Worm (Caenorhabditis elegans): Measurements from ENCODE around the gene abts-4.

The abts-4 gene

ce11 chrX:6738535-6738934, 23.0 kb downstream of the abts-4 start (continued):
- TF ChIP-seq nhr-28 (tag; optimal IDR thresholded peaks at IDR 0.05), result peak; percentile 0
- peak; percentile 10 for TF ChIP-seq dve-1 (tag; optimal IDR thresholded peaks at IDR 0.05; ENCODE audit: insufficient read depth)
- TF ChIP-seq aly-2 (tag; optimal IDR thresholded peaks at IDR 0.05), result no peak

- TF ChIP-seq dmd-8 (GFP tag; IDR thresholded peaks at IDR 0.05), result no peak
- peak; percentile 52 for TF ChIP-seq nhr-76 (tag; optimal IDR thresholded peaks at IDR 0.05)
- peak; percentile 92 for TF ChIP-seq ctbp-1 (GFP tag; IDR thresholded peaks at IDR 0.05)
- TF ChIP-seq zfp-2 (tag; optimal IDR thresholded peaks at IDR 0.05), result peak; percentile 45
- peak; percentile 91 for TF ChIP-seq lin-1 (GFP tag; IDR thresholded peaks at IDR 0.05)
- TF ChIP-seq saeg-2 (GFP tag; IDR thresholded peaks at IDR 0.05), result peak; percentile 84; the same call in 1 of the 2 replicates
- peak; percentile 99 for TF ChIP-seq hlh-30 (tag; optimal IDR thresholded peaks at IDR 0.05; ENCODE audit: insufficient read depth)
- no peak for TF ChIP-seq ztf-11 (tag; optimal IDR thresholded peaks at IDR 0.05)
- TF ChIP-seq dve-1 (tag; optimal IDR thresholded peaks at IDR 0.05; ENCODE audit: insufficient read depth), result peak; percentile 91
- peak; percentile 92 for TF ChIP-seq mep-1 (tag; optimal IDR thresholded peaks at IDR 0.05)
- peak; percentile 94 for TF ChIP-seq nhr-28 (tag; optimal IDR thresholded peaks at IDR 0.05)
- peak; percentile 99 for TF ChIP-seq hlh-11 (tag; optimal IDR thresholded peaks at IDR 0.05)
- no peak for TF ChIP-seq skn-1 (tag; optimal IDR thresholded peaks at IDR 0.05)
- peak; percentile 74 for TF ChIP-seq pha-4 (GFP tag; IDR thresholded peaks at IDR 0.05)
- TF ChIP-seq pha-4 (tag; optimal IDR thresholded peaks at IDR 0.05), result peak; percentile 13
- no peak for TF ChIP-seq lin-39 (tag; optimal IDR thresholded peaks at IDR 0.05)
- TF ChIP-seq F44E2.7 (GFP tag; IDR thresholded peaks at IDR 0.05), result no peak
- peak; percentile 85 for TF ChIP-seq spr-1 (tag; optimal IDR thresholded peaks at IDR 0.05)
- peak; percentile 30 for TF ChIP-seq spr-3 (GFP tag; optimal IDR thresholded peaks at IDR 0.05)
- no peak for TF ChIP-seq zag-1 (tag; optimal IDR thresholded peaks at IDR 0.05)
- peak; percentile 79 for TF ChIP-seq mdt-29 (GFP tag; IDR thresholded peaks at IDR 0.05)
- peak; percentile 72 for TF ChIP-seq egl-43 (GFP tag; IDR thresholded peaks at IDR 0.05)
- TF ChIP-seq ceh-62 (tag; optimal IDR thresholded peaks at IDR 0.05), result no peak
- no peak for TF ChIP-seq Y5F2A.4 (GFP tag; optimal IDR thresholded peaks at IDR 0.05)
- peak; percentile 53 for TF ChIP-seq lin-38 (GFP tag; IDR thresholded peaks at IDR 0.05)
- peak; percentile 64 for TF ChIP-seq php-3 (GFP tag; IDR thresholded peaks at IDR 0.05)
- TF ChIP-seq zip-11 (GFP tag; IDR thresholded peaks at IDR 0.05), result no peak
- no peak; the same call in 1 of the 2 replicates for TF ChIP-seq lim-7 (GFP tag; IDR thresholded peaks at IDR 0.05)
- no peak for TF ChIP-seq ZK337.2 (GFP tag; IDR thresholded peaks at IDR 0.05)
- TF ChIP-seq lin-15B (tag; optimal IDR thresholded peaks at IDR 0.05), result no peak
- TF ChIP-seq ceh-20 (GFP tag; IDR thresholded peaks at IDR 0.05), result peak; percentile 89
- peak; percentile 1 for TF ChIP-seq fkh-10 (GFP tag; optimal IDR thresholded peaks at IDR 0.05)
- peak; percentile 73 for TF ChIP-seq hmg-1.1 (GFP tag; IDR thresholded peaks at IDR 0.05)
- no peak for TF ChIP-seq fos-1 (tag; optimal IDR thresholded peaks at IDR 0.05)
- no peak for TF ChIP-seq daf-12 (tag; optimal IDR thresholded peaks at IDR 0.05)
- TF ChIP-seq unc-39 (tag; optimal IDR thresholded peaks at IDR 0.05), result no peak
- TF ChIP-seq daf-19 (GFP tag; conservative IDR thresholded peaks at IDR 0.05), result no peak
- no peak for TF ChIP-seq R02D3.7 (tag; optimal IDR thresholded peaks at IDR 0.05)
- TF ChIP-seq F49E8.2 (tag; optimal IDR thresholded peaks at IDR 0.05; ENCODE audit: borderline replicate concordance), result no peak
- peak; percentile 76 for TF ChIP-seq rbr-2 (tag; optimal IDR thresholded peaks at IDR 0.05)
- TF ChIP-seq Y48G9A.11 (GFP tag; IDR thresholded peaks at IDR 0.05), result no peak
- peak; percentile 50 for TF ChIP-seq zip-2 (tag; optimal IDR thresholded peaks at IDR 0.05)
- peak in 1 of 2 experiments; percentile 86 for TF ChIP-seq unc-62 (GFP tag; optimal IDR thresholded peaks at IDR 0.05 in 1 of 2)
- TF ChIP-seq unc-62 (tag; optimal IDR thresholded peaks at IDR 0.05), result no peak
- no peak for TF ChIP-seq jun-1 (tag; optimal IDR thresholded peaks at IDR 0.05)
- peak; percentile 65 for TF ChIP-seq T20F7.1 (GFP tag; optimal IDR thresholded peaks at IDR 0.05)
- TF ChIP-seq aly-2 (tag; optimal IDR thresholded peaks at IDR 0.05), result no peak
- TF ChIP-seq sdz-12 (GFP tag; optimal IDR thresholded peaks at IDR 0.05), result no peak
- TF ChIP-seq dpl-1 (GFP tag; optimal IDR thresholded peaks at IDR 0.05), result peak; percentile 36
These were observed 24.1 kb downstream of the abts-4 start for ce11 chrX:6737329-6738008.
